Worm (Caenorhabditis elegans) whole organism, young adult: ENCODE data around the gene slc-25A26.

Source experiments
- B0019.2 ChIP-seq: fragments of 200-800 bp; sonication (Bioruptor generic); conservative IDR thresholded peaks from 2 replicates; pipeline ENCODE4 v1.3.6; 2022; ENCODE audit warnings: missing genetic modification reagents, missing genetic modification characterization, missing compliant biosample characterization
- C17E4.6 ChIP-seq: fragments of 200-800 bp; sonication (Bioruptor generic); IDR thresholded peaks from 2 replicates; pipeline ENCODE4 v1.3.6; 2022; ENCODE audit warnings: missing genetic modification reagents, missing genetic modification characterization, missing compliant biosample characterization
- D2030.7 ChIP-seq: fragments of 200-800 bp; sonication (Bioruptor generic); IDR thresholded peaks from 2 replicates; pipeline ENCODE4 v1.3.6; 2022; ENCODE audit warnings: missing genetic modification reagents, missing genetic modification characterization, missing compliant biosample characterization
- F10E7.11 ChIP-seq: sonication (generic microtip); optimal IDR thresholded peaks from 2 replicates; lab custom pipeline; 2017; ENCODE audit warnings: mild to moderate bottlenecking, missing genetic modification characterization, moderate library complexity, missing compliant biosample characterization
- F55B11.4 ChIP-seq: sonication (generic microtip); optimal IDR thresholded peaks from 2 replicates; lab custom pipeline; 2016; ENCODE audit warnings: missing compliant biosample characterization, missing genetic modification characterization, borderline replicate concordance; ENCODE audit not compliant: insufficient read depth
- T26A5.8 ChIP-seq: sonication (generic microtip); optimal IDR thresholded peaks from 2 replicates; lab custom pipeline; 2016; ENCODE audit warnings: missing genetic modification characterization, missing compliant biosample characterization
- Y53G8AR.9 ChIP-seq: fragments of 200-800 bp; sonication (Bioruptor generic); conservative IDR thresholded peaks from 2 replicates; pipeline ENCODE4 v1.3.6; 2022; ENCODE audit warnings: missing genetic modification reagents, missing genetic modification characterization, missing compliant biosample characterization
- Y79H2A.3 ChIP-seq: fragments of 200-800 bp; sonication (Bioruptor generic); conservative IDR thresholded peaks from 2 replicates; pipeline ENCODE4 v1.3.6; 2022; ENCODE audit warnings: missing genetic modification reagents, missing genetic modification characterization, missing compliant biosample characterization
- Y95B8A.8 ChIP-seq: fragments of 200-800 bp; sonication (Bioruptor generic); IDR thresholded peaks from 2 replicates; pipeline ENCODE4 v1.3.6; 2022; ENCODE audit warnings: missing genetic modification reagents, missing genetic modification characterization, missing compliant biosample characterization
- ZK185.1 ChIP-seq: sonication (generic microtip); optimal IDR thresholded peaks from 2 replicates; lab custom pipeline; 2016; ENCODE audit warnings: mild to moderate bottlenecking, missing genetic modification characterization, missing compliant biosample characterization; ENCODE audit not compliant: poor library complexity, severe bottlenecking
- athp-1 ChIP-seq: sonication (generic microtip); optimal IDR thresholded peaks from 2 replicates; lab custom pipeline; 2017; ENCODE audit warnings: mild to moderate bottlenecking, missing genetic modification characterization, missing compliant biosample characterization
- attf-6 ChIP-seq: fragments of 200-800 bp; sonication (Bioruptor generic); IDR thresholded peaks from 2 replicates; pipeline ENCODE4 v1.3.6; 2022; ENCODE audit warnings: missing genetic modification reagents, missing genetic modification characterization, missing compliant biosample characterization
- bed-1 ChIP-seq: fragments of 200-800 bp; sonication (Bioruptor generic); IDR thresholded peaks from 2 replicates; pipeline ENCODE4 v1.3.6; 2022; ENCODE audit warnings: missing genetic modification reagents, missing genetic modification characterization, missing compliant biosample characterization
- cebp-1 ChIP-seq, 2 experiments: fragments of 200-800 bp in 1 of 2; sonication (Bioruptor generic) in 1 of 2; sonication (generic microtip) in 1 of 2; IDR thresholded peaks in 1 of 2; optimal IDR thresholded peaks in 1 of 2; 2 replicates each; pipeline versions ENCODE4 v1.3.6 to Lab custom; 2017 to 2022; ENCODE audit warnings: missing compliant biosample characterization in 2 of 2, missing genetic modification characterization in 2 of 2, mild to moderate bottlenecking in 1 of 2, missing genetic modification reagents in 1 of 2, moderate library complexity in 1 of 2
- ceh-100 ChIP-seq: fragments of 200-800 bp; sonication (Bioruptor generic); IDR thresholded peaks from 2 replicates; pipeline ENCODE4 v1.3.6; 2022; ENCODE audit warnings: missing genetic modification reagents, missing genetic modification characterization, missing compliant biosample characterization
- ceh-91 ChIP-seq: fragments of 200-800 bp; sonication (Bioruptor generic); IDR thresholded peaks from 2 replicates; pipeline ENCODE4 v1.3.6; 2022; ENCODE audit warnings: missing genetic modification reagents, missing genetic modification characterization, missing compliant biosample characterization
- chd-7 ChIP-seq: sonication (generic microtip); optimal IDR thresholded peaks from 2 replicates; lab custom pipeline; 2016; ENCODE audit warnings: mild to moderate bottlenecking, missing genetic modification characterization, moderate library complexity, missing compliant biosample characterization
- dox-1 ChIP-seq: fragments of 200-800 bp; sonication (Bioruptor generic); IDR thresholded peaks from 2 replicates; pipeline ENCODE4 v1.3.6; 2022; ENCODE audit warnings: missing genetic modification reagents, missing genetic modification characterization, missing compliant biosample characterization
- dpff-1 ChIP-seq: sonication (generic microtip); optimal IDR thresholded peaks from 2 replicates; lab custom pipeline; 2017; ENCODE audit warnings: mild to moderate bottlenecking, missing genetic modification characterization, missing compliant biosample characterization
- egl-44 ChIP-seq: fragments of 200-800 bp; sonication (Bioruptor generic); IDR thresholded peaks from 2 replicates; pipeline ENCODE4 v1.3.6; 2022; ENCODE audit warnings: missing genetic modification reagents, missing genetic modification characterization, missing compliant biosample characterization
- egrh-3 ChIP-seq: fragments of 200-800 bp; sonication (Bioruptor generic); IDR thresholded peaks from 2 replicates; pipeline ENCODE4 v1.3.6; 2022; ENCODE audit warnings: missing genetic modification reagents, missing genetic modification characterization, missing compliant biosample characterization
- ets-4 ChIP-seq: fragments of 200-800 bp; sonication (Bioruptor generic); optimal IDR thresholded peaks from 2 replicates; lab custom pipeline; 2018; ENCODE audit warnings: mild to moderate bottlenecking, missing genetic modification characterization, missing compliant biosample characterization
- fkh-3 ChIP-seq: sonication (generic microtip); optimal IDR thresholded peaks from 2 replicates; lab custom pipeline; 2016; ENCODE audit warnings: mild to moderate bottlenecking, missing genetic modification characterization, missing compliant biosample characterization
- gei-17 ChIP-seq: fragments of 200-800 bp; sonication (Bioruptor generic); optimal IDR thresholded peaks from 2 replicates; lab custom pipeline; 2018; ENCODE audit warnings: mild to moderate bottlenecking, missing genetic modification characterization, missing compliant biosample characterization
- hlh-12 ChIP-seq: sonication (generic microtip); optimal IDR thresholded peaks from 2 replicates; lab custom pipeline; 2016; ENCODE audit warnings: missing genetic modification characterization, missing compliant biosample characterization
- let-526 ChIP-seq: fragments of 200-800 bp; sonication (Bioruptor generic); IDR thresholded peaks from 2 replicates; pipeline ENCODE4 v1.3.6; 2022; ENCODE audit warnings: missing genetic modification reagents, missing genetic modification characterization, missing compliant biosample characterization
- lin-40 ChIP-seq: sonication (generic microtip); optimal IDR thresholded peaks from 2 replicates; lab custom pipeline; 2016; ENCODE audit warnings: missing genetic modification characterization, mild to moderate bottlenecking, missing compliant biosample characterization, missing genotype, missing genetic modification reagents
- lsy-27 ChIP-seq: sonication (generic microtip); optimal IDR thresholded peaks from 2 replicates; lab custom pipeline; 2017; ENCODE audit warnings: missing genetic modification characterization, mild to moderate bottlenecking, missing compliant biosample characterization, antibody characterized with exemption, missing genotype, borderline replicate concordance; ENCODE audit not compliant: insufficient read depth
- madf-3 ChIP-seq: fragments of 200-800 bp; sonication (Bioruptor generic); IDR thresholded peaks from 2 replicates; pipeline ENCODE4 v1.3.6; 2022; ENCODE audit warnings: missing genetic modification reagents, missing genetic modification characterization, missing compliant biosample characterization
- madf-6 ChIP-seq: fragments of 200-800 bp; sonication (Bioruptor generic); IDR thresholded peaks from 2 replicates; pipeline ENCODE4 v1.3.6; 2022; ENCODE audit warnings: missing genetic modification reagents, missing genetic modification characterization, missing compliant biosample characterization
- mel-28 ChIP-seq: sonication (generic microtip); optimal IDR thresholded peaks from 2 replicates; lab custom pipeline; 2016; ENCODE audit warnings: borderline replicate concordance, mild to moderate bottlenecking, missing genetic modification characterization, missing compliant biosample characterization
- mxl-1 ChIP-seq: sonication (generic microtip); optimal IDR thresholded peaks from 2 replicates; lab custom pipeline; 2016; ENCODE audit warnings: missing genetic modification characterization, missing compliant biosample characterization
- nfya-1 ChIP-seq: sonication (generic microtip); optimal IDR thresholded peaks from 2 replicates; lab custom pipeline; 2017; ENCODE audit warnings: antibody characterized with exemption, missing compliant biosample characterization, missing genetic modification characterization, borderline replicate concordance; ENCODE audit not compliant: insufficient read depth
- nhr-120 ChIP-seq: fragments of 200-800 bp; sonication (Bioruptor generic); IDR thresholded peaks from 2 replicates; pipeline ENCODE4 v1.3.6; 2022; ENCODE audit warnings: missing genetic modification characterization, missing compliant biosample characterization
- nhr-179 ChIP-seq: sonication (generic microtip); optimal IDR thresholded peaks from 2 replicates; lab custom pipeline; 2016; ENCODE audit warnings: mild to moderate bottlenecking, missing genetic modification characterization, missing compliant biosample characterization
- pha-4 ChIP-seq: fragments of 150-350 bp; sonication (generic microtip); optimal IDR thresholded peaks from 2 replicates; lab custom pipeline; 2014; ENCODE audit warnings: missing biosample characterization, missing genetic modification reagents, missing genetic modification characterization
- rcor-1 ChIP-seq: fragments of 200-800 bp; sonication (Bioruptor generic); IDR thresholded peaks from 2 replicates; pipeline ENCODE4 v1.3.6; 2022; ENCODE audit warnings: missing genetic modification reagents, missing genetic modification characterization, missing compliant biosample characterization
- repo-1 ChIP-seq: sonication (generic microtip); optimal IDR thresholded peaks from 2 replicates; lab custom pipeline; 2017; ENCODE audit warnings: mild to moderate bottlenecking, missing genetic modification characterization, missing compliant biosample characterization
- sea-2 ChIP-seq: fragments of 200-800 bp; sonication (Bioruptor generic); IDR thresholded peaks from 2 replicates; pipeline ENCODE4 v1.3.6; 2022; ENCODE audit warnings: missing genetic modification characterization, missing compliant biosample characterization
- snpc-1.3 ChIP-seq: sonication (generic microtip); optimal IDR thresholded peaks from 2 replicates; lab custom pipeline; 2017; ENCODE audit warnings: missing genetic modification characterization, mild to moderate bottlenecking, missing compliant biosample characterization, antibody characterized with exemption, moderate library complexity, missing genotype, missing genetic modification reagents; ENCODE audit not compliant: insufficient read depth
- snpc-3.4 ChIP-seq: sonication (generic microtip); optimal IDR thresholded peaks from 2 replicates; lab custom pipeline; 2017; ENCODE audit warnings: missing genetic modification characterization, mild to moderate bottlenecking, missing compliant biosample characterization, antibody characterized with exemption, moderate library complexity, missing genotype, missing genetic modification reagents
- sptf-2 ChIP-seq: fragments of 200-800 bp; sonication (Bioruptor generic); optimal IDR thresholded peaks from 2 replicates; lab custom pipeline; 2018; ENCODE audit warnings: mild to moderate bottlenecking, missing genetic modification characterization, missing compliant biosample characterization
- tbp1 ChIP-seq: fragments of 200-800 bp; sonication (Bioruptor generic); optimal IDR thresholded peaks from 2 replicates; lab custom pipeline; 2018; ENCODE audit warnings: mild to moderate bottlenecking, missing genetic modification characterization, missing compliant biosample characterization
- tlf-1 ChIP-seq: fragments of 200-800 bp; sonication (Bioruptor generic); optimal IDR thresholded peaks from 2 replicates; lab custom pipeline; 2018; ENCODE audit warnings: mild to moderate bottlenecking, missing genetic modification characterization, missing compliant biosample characterization
- unc-130 ChIP-seq: sonication (generic microtip); optimal IDR thresholded peaks from 2 replicates; lab custom pipeline; 2016; ENCODE audit warnings: missing genetic modification reagents, missing genetic modification characterization, missing compliant biosample characterization
- unc-62 ChIP-seq: fragments of 150-350 bp; optimal IDR thresholded peaks from 2 replicates; lab custom pipeline; 2014; ENCODE audit warnings: missing biosample characterization, missing genetic modification reagents, missing genetic modification characterization
- xnd-1 ChIP-seq: sonication (generic microtip); optimal IDR thresholded peaks from 2 replicates; lab custom pipeline; 2016; ENCODE audit warnings: missing genotype, missing genetic modification reagents, missing genetic modification characterization, missing compliant biosample characterization

Gene slc-25A26

ce11 chrIV:8888525-8889026 lies 41.7 kb upstream of the slc-25A26 start, which contains the start of gene oma-1:
Gene oma-1, plus strand, starts transcription at chrIV:8888976.
- TF ChIP-seq gei-17 (GFP tag; lab: Kevin White, UChicago) (no peak), pha-4 (tag; lab: Kevin White, UChicago) (no peak), Y79H2A.3 (GFP tag; lab: Robert Waterston, UW) (no peak), tbp1 (GFP tag; lab: Kevin White, UChicago) (no peak), dox-1 (no peak), rcor-1 (GFP tag; lab: Robert Waterston, UW) (peak; percentile 65; the same call in 1 of the 2 replicates), tlf-1 (GFP tag; lab: Kevin White, UChicago) (peak; percentile 78), athp-1 (tag; lab: Kevin White, UChicago) (no peak), egl-44 (no peak), sea-2 (GFP tag; lab: Robert Waterston, UW) (no peak), Y53G8AR.9 (GFP tag; lab: Robert Waterston, UW) (no peak), sptf-2 (GFP tag; lab: Kevin White, UChicago) (no peak), madf-6 (GFP tag; lab: Robert Waterston, UW) (peak; percentile 99), ceh-100 (GFP tag; lab: Robert Waterston, UW) (0 out of 2 replicates have a peak, but pooled peaks have one; percentile 13), lsy-27 (no peak), bed-1 (no peak), mel-28 (tag; lab: Kevin White, UChicago) (no peak), mxl-1 (tag; lab: Kevin White, UChicago) (no peak), hlh-12 (tag; lab: Kevin White, UChicago) (no peak), fkh-3 (tag; lab: Kevin White, UChicago) (no peak), unc-130 (GFP tag; lab: Kevin White, UChicago) (peak; percentile 44), F10E7.11 (tag; lab: Kevin White, UChicago) (no peak), ceh-91 (GFP tag; lab: Robert Waterston, UW) (peak; percentile 91), egrh-3 (GFP tag; lab: Robert Waterston, UW) (no peak), nfya-1 (tag; lab: Kevin White, UChicago) (no peak), xnd-1 (tag; lab: Kevin White, UChicago) (peak; percentile 95), ets-4 (no peak), Y95B8A.8 (GFP tag; lab: Robert Waterston, UW) (0 out of 2 replicates have a peak, but pooled peaks have one; percentile 41), unc-62 (GFP tag; lab: Kevin White, UChicago) (no peak), F55B11.4 (tag; lab: Kevin White, UChicago) (no peak), repo-1 (tag; lab: Kevin White, UChicago) (no peak), D2030.7 (GFP tag; lab: Robert Waterston, UW) (peak; percentile 88), nhr-179 (tag; lab: Kevin White, UChicago) (no peak), C17E4.6 (GFP tag; lab: Robert Waterston, UW) (0 out of 2 replicates have a peak, but pooled peaks have one; percentile 14), nhr-120 (GFP tag; lab: Robert Waterston, UW) (no peak), dpff-1 (no peak), chd-7 (no peak), B0019.2 (GFP tag; lab: Robert Waterston, UW) (peak; percentile 36; the same call in 1 of the 2 replicates), snpc-1.3 (tag; lab: Kevin White, UChicago) (no peak), madf-3 (no peak; the same call in 1 of the 2 replicates), attf-6 (no peak), lin-40 (tag; lab: Kevin White, UChicago) (no peak), ZK185.1 (tag; lab: Kevin White, UChicago) (no peak), snpc-3.4 (tag; lab: Kevin White, UChicago) (peak; percentile 82), T26A5.8 (tag; lab: Kevin White, UChicago) (no peak), let-526 (no peak), cebp-1 (GFP tag; IDR thresholded peaks at IDR 0.05; lab: Robert Waterston, UW) (no peak), cebp-1 (tag; optimal IDR thresholded peaks at IDR 0.05; lab: Kevin White, UChicago) (no peak)
